Worm (Caenorhabditis elegans): ENCODE results near the gene F12A10.9.
A peak's percentile ranks its signal among the peaks of the same experiment; 100 is the strongest.

F12A10.9 gene

DNA sequence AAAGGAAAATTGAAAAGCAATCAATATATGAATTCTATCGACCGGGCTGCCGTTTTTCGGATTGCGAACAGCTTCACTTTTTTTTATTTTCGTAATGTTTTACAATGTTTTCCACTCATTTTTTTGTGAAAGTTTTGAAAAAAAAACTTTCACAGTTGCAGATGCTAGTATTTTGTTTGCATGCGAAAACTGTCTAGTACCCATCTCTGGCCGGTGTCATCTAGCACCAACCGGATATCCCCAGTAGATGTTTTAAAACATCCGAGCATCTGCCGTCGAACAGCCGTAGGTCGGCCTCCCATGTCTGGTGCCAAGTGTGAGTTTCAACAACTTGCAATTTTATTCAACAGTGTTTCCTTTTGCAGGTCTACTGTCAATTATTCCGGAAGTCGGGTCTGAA is 22.9 kb downstream of the F12A10.9 start, which contains the start of gene ZK177.12 (continued):
- TF ChIP-seq saeg-2 (GFP tag; IDR thresholded peaks at IDR 0.05): no peak
- TF ChIP-seq ces-1 (GFP tag; optimal IDR thresholded peaks at IDR 0.05): no peak
- no peak for TF ChIP-seq nhr-76 (tag; optimal IDR thresholded peaks at IDR 0.05)
- no peak for TF ChIP-seq nhr-102 (tag; optimal IDR thresholded peaks at IDR 0.05)

DNA sequence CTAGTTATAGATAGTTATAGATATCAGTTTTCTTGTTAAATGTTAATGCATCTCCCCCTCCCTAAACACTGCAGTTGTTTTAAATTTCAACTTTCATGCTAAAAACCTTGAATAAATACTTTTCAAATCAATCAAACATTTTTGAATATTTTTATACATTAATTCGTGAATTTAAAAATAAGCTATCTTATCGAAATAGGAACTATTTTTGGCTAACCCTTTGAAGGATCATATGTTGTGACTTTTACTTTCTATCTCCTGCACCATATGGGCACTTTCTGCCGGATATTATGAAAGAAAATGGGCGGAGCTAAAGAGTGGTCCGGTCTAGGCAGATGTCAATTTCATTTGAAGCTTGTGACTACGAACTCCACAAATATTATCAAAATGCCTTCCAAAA is 24.1 kb downstream of the F12A10.9 start, which contains the start of gene ZK177.11:
Gene ZK177.11, plus strand, starts transcription at position 301 of the 400 bp plus-strand sequence.
- TF ChIP-seq dpl-1 (GFP tag; optimal IDR thresholded peaks at IDR 0.05): no peak
- TF ChIP-seq hlh-11 (tag; optimal IDR thresholded peaks at IDR 0.05): no peak
- no peak for TF ChIP-seq vab-7 (GFP tag; IDR thresholded peaks at IDR 0.05)
- no peak for TF ChIP-seq daf-12 (tag; optimal IDR thresholded peaks at IDR 0.05)
- no peak for TF ChIP-seq ctbp-1 (GFP tag; IDR thresholded peaks at IDR 0.05)
- no peak for TF ChIP-seq nhr-76 (tag; optimal IDR thresholded peaks at IDR 0.05)
- no peak for TF ChIP-seq zfp-3 (GFP tag; conservative IDR thresholded peaks at IDR 0.05)
- no peak for TF ChIP-seq lin-38 (GFP tag; IDR thresholded peaks at IDR 0.05)
- no peak for TF ChIP-seq lin-15B (tag; optimal IDR thresholded peaks at IDR 0.05)
- no peak for TF ChIP-seq daf-19 (GFP tag; conservative IDR thresholded peaks at IDR 0.05)
- no peak for TF ChIP-seq F37D6.2 (tag; optimal IDR thresholded peaks at IDR 0.05)
- TF ChIP-seq attf-4 (tag; optimal IDR thresholded peaks at IDR 0.05): no peak
- TF ChIP-seq ZK546.5 (tag; optimal IDR thresholded peaks at IDR 0.05): no peak

DNA sequence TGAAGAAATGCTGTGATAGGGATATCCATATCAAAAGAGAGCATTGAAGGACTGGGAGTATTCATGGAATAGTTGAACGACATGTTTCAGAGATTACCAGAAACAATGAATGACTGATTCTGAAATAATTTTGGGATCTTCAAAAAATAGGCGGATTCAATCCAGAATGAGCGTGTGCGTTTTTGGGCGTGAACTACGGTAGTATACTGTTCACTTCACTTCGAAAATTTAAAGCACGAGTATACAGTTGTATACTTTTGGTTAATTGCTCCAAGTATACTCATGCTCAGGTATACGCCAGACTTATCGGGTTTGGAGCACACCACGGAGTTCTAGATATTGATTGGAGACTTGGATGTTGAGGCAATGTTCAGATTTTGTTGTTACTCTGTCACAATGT is 26.8 kb downstream of the F12A10.9 start, which contains the start of gene tbx-35:
Gene tbx-35, minus strand, starts transcription at position 101 of the 400 bp plus-strand sequence.
- no peak for TF ChIP-seq fkh-10 (GFP tag; optimal IDR thresholded peaks at IDR 0.05)
- TF ChIP-seq lsy-2 (tag; optimal IDR thresholded peaks at IDR 0.05): no peak

DNA sequence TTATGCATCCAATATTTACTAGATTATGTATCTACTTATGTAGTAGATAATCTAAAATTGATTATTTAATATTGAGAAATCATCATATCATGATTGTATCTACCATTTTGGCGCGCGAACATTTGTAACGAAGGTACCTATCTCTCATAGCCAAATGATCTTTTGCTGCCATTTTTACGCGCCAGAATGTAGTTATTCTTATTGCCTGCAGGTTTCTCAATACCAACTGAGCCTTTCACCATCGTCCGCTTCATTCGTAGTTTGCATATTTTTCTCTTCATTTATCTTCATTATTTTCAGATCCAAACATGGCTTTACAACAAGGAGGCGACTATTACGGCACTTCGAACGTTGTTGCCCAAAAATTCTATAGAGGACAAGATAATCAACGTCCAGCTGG is 29.4 kb downstream of the F12A10.9 start, which contains the start of gene ZK177.1:
Gene ZK177.1, plus strand, starts transcription at position 301 of the 400 bp plus-strand sequence.
- TF ChIP-seq egl-43 (GFP tag; IDR thresholded peaks at IDR 0.05) (no peak), rbr-2 (tag; optimal IDR thresholded peaks at IDR 0.05) (no peak), nhr-48 (tag; optimal IDR thresholded peaks at IDR 0.05) (no peak), unc-62 (GFP tag; optimal IDR thresholded peaks at IDR 0.05 in 1 of 2) (no peak), unc-62 (tag; optimal IDR thresholded peaks at IDR 0.05) (no peak), ztf-7 (tag; optimal IDR thresholded peaks at IDR 0.05) (no peak), nhr-10 (tag; optimal IDR thresholded peaks at IDR 0.05) (no peak), R02D3.7 (tag; optimal IDR thresholded peaks at IDR 0.05) (no peak), mxl-2 (GFP tag; conservative IDR thresholded peaks at IDR 0.05) (no peak), zip-2 (tag; optimal IDR thresholded peaks at IDR 0.05) (no peak), nhr-25 (tag; optimal IDR thresholded peaks at IDR 0.05; ENCODE audit: borderline replicate concordance, insufficient read depth) (no peak)

DNA sequence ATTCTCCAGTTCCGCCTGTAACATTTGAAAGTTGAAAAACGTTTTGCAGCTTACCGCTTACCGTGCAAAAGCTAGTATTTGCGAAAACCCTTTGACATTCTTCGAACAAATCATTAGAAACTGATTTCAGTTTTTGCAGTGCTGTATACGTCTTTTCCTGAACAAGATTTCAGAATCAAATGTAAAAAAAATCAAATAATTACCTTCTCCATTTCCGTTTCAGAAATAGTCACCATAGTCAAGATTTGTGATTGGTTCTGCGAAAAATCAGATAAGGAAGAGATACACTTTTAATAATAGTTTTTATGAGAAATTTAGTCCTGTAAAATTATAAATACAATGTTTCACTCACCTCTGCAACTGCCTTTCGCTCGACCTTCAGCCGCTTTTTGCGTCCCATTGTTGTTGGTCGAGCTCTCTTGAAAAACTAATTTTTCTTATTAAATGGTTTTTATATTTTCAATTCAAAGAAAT is 33.4 kb downstream of the F12A10.9 start, which contains the start of gene C17C3.9:
Gene C17C3.9, minus strand, starts transcription at position 424 of the 474 bp plus-strand sequence.
- TF ChIP-seq unc-62 (GFP tag; optimal IDR thresholded peaks at IDR 0.05 in 1 of 2) (peak in 1 of 2 experiments; percentile 91), unc-62 (tag; optimal IDR thresholded peaks at IDR 0.05) (no peak), T20F7.1 (GFP tag; optimal IDR thresholded peaks at IDR 0.05) (no peak)

DNA sequence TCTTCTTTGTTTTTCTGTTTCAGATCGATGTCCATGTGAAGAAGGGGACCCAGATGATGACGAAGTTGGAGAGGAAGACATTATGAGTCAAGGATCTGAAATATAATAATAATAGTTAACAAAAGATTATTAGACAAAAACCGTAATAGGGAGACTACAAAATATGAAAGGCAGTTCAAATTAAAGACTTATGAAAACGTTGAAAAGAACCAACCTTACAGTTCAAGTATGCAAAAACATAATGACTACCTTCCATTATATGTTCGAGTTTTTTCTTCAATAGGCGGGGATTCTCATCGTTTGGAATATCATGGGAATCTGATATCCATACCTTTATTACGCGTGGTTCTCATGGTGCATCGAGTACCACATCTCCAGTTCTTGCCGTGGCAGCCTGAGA is 35.2 kb downstream of the F12A10.9 start, which contains the start of gene hlh-26:
Gene hlh-26, minus strand, starts transcription at position 101 of the 400 bp plus-strand sequence.
- no peak for TF ChIP-seq dmd-6 (GFP tag; IDR thresholded peaks at IDR 0.05)
- no peak for TF ChIP-seq php-3 (GFP tag; IDR thresholded peaks at IDR 0.05)
